Worm (Caenorhabditis elegans) whole organism, late embryonic: Measurements from ENCODE around the gene Y62F5A.12.

Experiments
- C38D4.7 ChIP-seq: fragments of 200-800 bp; sonication (Bioruptor generic); optimal IDR thresholded peaks from 2 replicates; lab custom pipeline; 2018; ENCODE audit warnings: mild to moderate bottlenecking, missing genetic modification characterization, moderate library complexity, missing compliant biosample characterization
- F13H6.1 ChIP-seq: sonication (generic microtip); optimal IDR thresholded peaks from 2 replicates; lab custom pipeline; 2016; ENCODE audit warnings: missing genetic modification characterization, missing compliant biosample characterization
- K09A11.1 ChIP-seq: sonication (generic microtip); optimal IDR thresholded peaks from 2 replicates; lab custom pipeline; 2017; ENCODE audit warnings: antibody characterized with exemption, mild to moderate bottlenecking, missing genetic modification characterization, missing compliant biosample characterization; ENCODE audit not compliant: insufficient read depth
- T23F11.4 ChIP-seq: fragments of 200-800 bp; sonication (Bioruptor generic); optimal IDR thresholded peaks from 2 replicates; lab custom pipeline; 2018; ENCODE audit warnings: mild to moderate bottlenecking, missing genetic modification characterization, missing compliant biosample characterization
- Y22D7AL.16 ChIP-seq: sonication (generic microtip); optimal IDR thresholded peaks from 2 replicates; lab custom pipeline; 2016; ENCODE audit warnings: missing genetic modification characterization, missing compliant biosample characterization
- ama-1 ChIP-seq: fragments of 150-350 bp; optimal IDR thresholded peaks from 2 replicates; lab custom pipeline; 2014
- ceh-14 ChIP-seq: sonication (generic microtip); optimal IDR thresholded peaks from 2 replicates; lab custom pipeline; 2016; ENCODE audit warnings: missing genotype, missing genetic modification characterization, missing compliant biosample characterization
- ceh-2 ChIP-seq: sonication (generic microtip); optimal IDR thresholded peaks from 2 replicates; lab custom pipeline; 2016; ENCODE audit warnings: missing genotype, missing genetic modification characterization, missing compliant biosample characterization
- ceh-22 ChIP-seq: sonication (generic microtip); optimal IDR thresholded peaks from 2 replicates; lab custom pipeline; 2017; ENCODE audit warnings: missing biosample characterization, missing genetic modification characterization
- ceh-24 ChIP-seq: sonication (generic microtip); optimal IDR thresholded peaks from 2 replicates; lab custom pipeline; 2016; ENCODE audit warnings: mild to moderate bottlenecking, missing genetic modification characterization, missing compliant biosample characterization
- ceh-30 ChIP-seq: fragments of 150-350 bp; optimal IDR thresholded peaks from 2 replicates; lab custom pipeline; 2014; ENCODE audit warnings: missing biosample characterization, missing genetic modification characterization
- ceh-31 ChIP-seq: sonication (generic microtip); optimal IDR thresholded peaks from 2 replicates; lab custom pipeline; 2016; ENCODE audit warnings: missing genetic modification characterization, missing compliant biosample characterization
- ceh-34 ChIP-seq: sonication (generic microtip); optimal IDR thresholded peaks from 2 replicates; lab custom pipeline; 2016; ENCODE audit warnings: mild to moderate bottlenecking, missing genetic modification characterization, missing compliant biosample characterization
- ceh-45 ChIP-seq: fragments of 200-800 bp; sonication (Bioruptor generic); IDR thresholded peaks from 2 replicates; pipeline ENCODE4 v1.3.6; 2022; ENCODE audit warnings: missing genetic modification reagents, missing genetic modification characterization, missing compliant biosample characterization
- ceh-6 ChIP-seq: fragments of 200-800 bp; sonication (Bioruptor generic); optimal IDR thresholded peaks from 2 replicates; lab custom pipeline; 2018; ENCODE audit warnings: mild to moderate bottlenecking, missing genetic modification characterization, missing compliant biosample characterization
- dmd-4 ChIP-seq: sonication (generic microtip); optimal IDR thresholded peaks from 2 replicates; lab custom pipeline; 2016; ENCODE audit warnings: borderline replicate concordance, missing genetic modification characterization, missing compliant biosample characterization
- dve-1 ChIP-seq: sonication (generic microtip); optimal IDR thresholded peaks from 2 replicates; lab custom pipeline; 2017; ENCODE audit warnings: antibody characterized with exemption, mild to moderate bottlenecking, missing genetic modification characterization, missing compliant biosample characterization
- fkh-10 ChIP-seq: fragments of 150-350 bp; optimal IDR thresholded peaks from 2 replicates; lab custom pipeline; 2014; ENCODE audit warnings: missing biosample characterization, missing genetic modification reagents, missing genetic modification characterization
- fkh-6 ChIP-seq: sonication (generic microtip); optimal IDR thresholded peaks from 2 replicates; lab custom pipeline; 2016; ENCODE audit warnings: missing genetic modification characterization, missing compliant biosample characterization
- hlh-13 ChIP-seq: fragments of 200-800 bp; sonication (Bioruptor generic); optimal IDR thresholded peaks from 2 replicates; lab custom pipeline; 2018; ENCODE audit warnings: mild to moderate bottlenecking, missing genetic modification characterization, missing compliant biosample characterization
- hlh-15 ChIP-seq: sonication (generic microtip); optimal IDR thresholded peaks from 2 replicates; lab custom pipeline; 2016; ENCODE audit warnings: missing genetic modification characterization, missing compliant biosample characterization
- hlh-6 ChIP-seq: sonication (generic microtip); optimal IDR thresholded peaks from 2 replicates; lab custom pipeline; 2016; ENCODE audit warnings: missing genotype, missing genetic modification characterization, missing compliant biosample characterization
- madf-2 ChIP-seq: sonication (generic microtip); optimal IDR thresholded peaks from 2 replicates; lab custom pipeline; 2017; ENCODE audit warnings: missing genetic modification characterization, missing compliant biosample characterization
- nfya-1 ChIP-seq: sonication (generic microtip); optimal IDR thresholded peaks from 2 replicates; lab custom pipeline; 2017; ENCODE audit warnings: missing genetic modification characterization, mild to moderate bottlenecking, missing compliant biosample characterization, antibody characterized with exemption, moderate library complexity
- nhr-11 ChIP-seq: fragments of 150-350 bp; optimal IDR thresholded peaks from 2 replicates; lab custom pipeline; 2014; ENCODE audit warnings: missing biosample characterization, missing genetic modification characterization
- nhr-232 ChIP-seq: sonication (generic microtip); optimal IDR thresholded peaks from 2 replicates; lab custom pipeline; 2016; ENCODE audit warnings: missing genetic modification characterization, missing compliant biosample characterization
- npax-4 ChIP-seq: sonication (generic microtip); optimal IDR thresholded peaks from 2 replicates; lab custom pipeline; 2016; ENCODE audit warnings: missing genetic modification characterization, missing compliant biosample characterization
- odd-2 ChIP-seq: sonication (generic microtip); optimal IDR thresholded peaks from 2 replicates; lab custom pipeline; 2017; ENCODE audit warnings: antibody characterized with exemption, mild to moderate bottlenecking, missing genetic modification characterization, missing compliant biosample characterization
- pag-3 ChIP-seq: sonication (generic microtip); optimal IDR thresholded peaks from 2 replicates; lab custom pipeline; 2016; ENCODE audit warnings: missing compliant biosample characterization, missing genetic modification characterization, borderline replicate concordance
- pat-9 ChIP-seq: fragments of 200-800 bp; sonication (Bioruptor generic); optimal IDR thresholded peaks from 2 replicates; lab custom pipeline; 2018; ENCODE audit warnings: mild to moderate bottlenecking, missing genetic modification characterization, moderate library complexity, missing compliant biosample characterization
- pax-1 ChIP-seq: fragments of 150-350 bp; optimal IDR thresholded peaks from 2 replicates; lab custom pipeline; 2014; ENCODE audit warnings: missing biosample characterization, missing genetic modification characterization
- pha-4 ChIP-seq: fragments of 150-350 bp; optimal IDR thresholded peaks from 2 replicates; lab custom pipeline; 2018; ENCODE audit warnings: missing biosample characterization, missing genetic modification reagents, missing genetic modification characterization
- sdc-2 ChIP-seq: sonication (generic microtip); optimal IDR thresholded peaks from 2 replicates; lab custom pipeline; 2016; ENCODE audit warnings: missing genotype, missing genetic modification characterization, missing compliant biosample characterization
- sox-4 ChIP-seq: sonication (generic microtip); optimal IDR thresholded peaks from 2 replicates; lab custom pipeline; 2017; ENCODE audit warnings: mild to moderate bottlenecking, missing genetic modification characterization, inconsistent platforms, missing compliant biosample characterization
- syd-9 ChIP-seq: sonication (generic microtip); optimal IDR thresholded peaks from 2 replicates; lab custom pipeline; 2016; ENCODE audit warnings: mild to moderate bottlenecking, missing genetic modification characterization, moderate library complexity, missing compliant biosample characterization
- tbx-7 ChIP-seq: sonication (generic microtip); optimal IDR thresholded peaks from 2 replicates; lab custom pipeline; 2016; ENCODE audit warnings: missing genotype, missing genetic modification characterization, missing compliant biosample characterization
- unc-55 ChIP-seq: sonication (generic microtip); optimal IDR thresholded peaks from 2 replicates; lab custom pipeline; 2017; ENCODE audit warnings: missing biosample characterization, missing genetic modification reagents, missing genetic modification characterization

The Y62F5A.12 gene

DNA sequence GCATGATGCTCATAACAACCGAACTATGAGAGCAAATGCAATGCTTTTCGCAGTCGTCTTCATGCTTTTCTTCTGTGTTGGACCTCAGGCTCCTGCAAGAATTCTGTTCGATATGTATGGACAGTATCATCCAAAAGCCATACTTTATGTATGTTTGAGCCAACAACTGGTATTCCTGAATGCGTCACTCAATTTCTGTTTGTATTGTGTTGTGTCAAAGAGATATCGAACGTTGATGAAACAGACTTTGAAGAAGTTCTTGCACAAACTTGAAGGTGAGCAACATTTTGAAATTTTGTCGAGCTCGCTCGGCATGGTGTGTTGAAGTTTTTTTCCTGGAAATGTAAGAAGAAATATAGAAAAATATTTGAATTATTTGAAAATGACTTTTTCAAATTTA lies 21.4 kb downstream of the Y62F5A.12 start:
- TF ChIP-seq hlh-15 (tag; lab: Kevin White, UChicago) (no peak), ceh-14 (no peak), npax-4 (tag; lab: Kevin White, UChicago) (no peak), Y22D7AL.16 (tag; lab: Kevin White, UChicago) (no peak), sdc-2 (tag; lab: Kevin White, UChicago) (no peak), pag-3 (no peak), ceh-2 (tag; lab: Kevin White, UChicago) (no peak), ceh-22 (no peak), ceh-24 (tag; lab: Kevin White, UChicago) (no peak), madf-2 (no peak), hlh-13 (GFP tag; lab: Kevin White, UChicago) (no peak), ceh-30 (tag; lab: Kevin White, UChicago) (no peak), ceh-31 (tag; lab: Kevin White, UChicago) (no peak), unc-55 (GFP tag; lab: Kevin White, UChicago) (no peak), ama-1 (no peak), ceh-34 (no peak), F13H6.1 (no peak), pax-1 (tag; lab: Kevin White, UChicago) (no peak), nfya-1 (tag; lab: Kevin White, UChicago) (no peak)
- TF ChIP-seq, all 69 proteins: peak for 0

DNA sequence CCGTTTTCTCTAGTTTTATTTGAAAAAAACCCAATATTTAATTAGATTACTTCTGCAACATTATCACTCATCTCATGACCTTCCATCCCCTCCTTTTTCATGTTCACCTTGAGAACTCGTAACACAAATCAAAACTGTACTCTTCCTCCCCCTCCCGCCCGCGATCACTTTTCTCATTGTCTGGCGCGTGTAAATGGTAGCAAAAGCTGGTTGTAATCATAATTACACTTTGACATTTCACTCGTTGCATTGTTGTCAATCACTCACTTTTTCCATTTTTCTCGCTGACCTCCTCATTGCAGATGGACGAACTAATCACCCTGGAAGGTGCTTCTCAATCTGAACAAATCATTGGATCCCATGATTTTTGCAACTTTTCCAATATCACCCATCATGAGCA lies 23.9 kb downstream of the Y62F5A.12 start, which contains the start of gene npr-41:
TSS of gene npr-41 (plus strand) at position 301 of the 400 bp plus-strand sequence.
- no peak for TF ChIP-seq fkh-10 (GFP tag; lab: Kevin White, UChicago)
- no peak for TF ChIP-seq ceh-31 (tag; lab: Kevin White, UChicago)
- no peak for TF ChIP-seq odd-2 (tag; lab: Kevin White, UChicago)
- no peak for TF ChIP-seq dmd-4 (tag; lab: Kevin White, UChicago)
- TF ChIP-seq sox-4, result no peak
- TF ChIP-seq ceh-45 (GFP tag; lab: Robert Waterston, UW), result no peak
- TF ChIP-seq dve-1 (tag; lab: Kevin White, UChicago), result no peak
- TF ChIP-seq ceh-14, result no peak
- TF ChIP-seq npax-4 (tag; lab: Kevin White, UChicago), result no peak
- TF ChIP-seq tbx-7 (tag; lab: Kevin White, UChicago), result no peak
- no peak for TF ChIP-seq pha-4 (tag; lab: Kevin White, UChicago)
- TF ChIP-seq ceh-6 (GFP tag; lab: Kevin White, UChicago), result no peak
- no peak for TF ChIP-seq C38D4.7 (GFP tag; lab: Kevin White, UChicago)

DNA sequence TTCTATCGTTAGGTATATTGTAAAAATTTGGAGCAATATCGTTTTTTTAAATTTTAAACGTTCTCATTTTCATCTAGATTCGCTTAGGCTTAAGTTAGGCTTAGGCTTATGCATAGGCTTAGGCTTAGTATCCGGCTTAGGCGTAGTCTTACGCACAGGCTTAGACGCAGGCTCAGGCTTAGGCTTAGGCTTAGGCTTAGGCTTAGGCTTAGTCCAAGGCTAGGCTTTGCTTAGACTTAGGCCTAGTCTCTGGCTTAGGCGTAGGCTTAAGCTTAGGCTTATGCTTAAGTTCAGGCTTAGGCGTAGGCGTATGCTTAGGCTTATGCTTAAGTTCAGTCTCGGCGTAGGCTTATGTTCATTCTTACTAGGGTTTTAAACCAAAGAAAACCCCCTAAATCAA lies 30.5 kb downstream of the Y62F5A.12 start:
- TF ChIP-seq dve-1 (tag; lab: Kevin White, UChicago), result peak; percentile 2
- no peak for TF ChIP-seq pax-1 (tag; lab: Kevin White, UChicago)
- TF ChIP-seq, all 69 proteins: peak for 1

DNA sequence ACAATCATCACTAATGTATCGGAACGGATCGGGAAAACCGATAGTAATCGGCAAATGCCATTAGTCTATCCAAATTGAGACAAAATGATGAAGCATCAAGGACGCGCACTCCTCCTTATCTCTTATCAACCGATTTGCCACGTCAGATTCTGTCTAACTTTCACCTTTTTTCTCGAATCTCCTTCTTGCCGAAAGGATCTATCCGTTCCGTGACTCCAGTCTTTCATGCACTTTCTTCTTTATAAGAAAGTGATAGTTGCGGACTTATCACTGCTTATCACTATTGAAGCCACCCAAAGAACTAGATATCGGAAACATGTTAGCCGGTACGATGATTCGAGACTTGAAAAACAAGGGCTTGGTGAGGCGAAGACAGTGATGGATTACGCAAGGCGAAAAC lies 32.3 kb downstream of the Y62F5A.12 start:
- no peak for TF ChIP-seq Y22D7AL.16 (tag; lab: Kevin White, UChicago)
- no peak for TF ChIP-seq madf-2
- no peak for TF ChIP-seq pat-9 (tag; lab: Kevin White, UChicago)
- no peak for TF ChIP-seq fkh-6 (tag; lab: Kevin White, UChicago)
- no peak for TF ChIP-seq T23F11.4 (GFP tag; lab: Kevin White, UChicago)
- no peak for TF ChIP-seq K09A11.1 (tag; lab: Kevin White, UChicago)
- TF ChIP-seq nhr-11 (tag; lab: Kevin White, UChicago), result no peak
- TF ChIP-seq hlh-6, result no peak
- no peak for TF ChIP-seq nhr-232 (tag; lab: Kevin White, UChicago)
- no peak for TF ChIP-seq syd-9
- TF ChIP-seq fkh-10 (GFP tag; lab: Kevin White, UChicago), result no peak
